Worm (Caenorhabditis elegans): Measurements from ENCODE around the gene F45H10.5.

- TF ChIP-seq elt-3 (tag; optimal IDR thresholded peaks at IDR 0.05), result no peak
- TF ChIP-seq cnd-1 (tag; optimal IDR thresholded peaks at IDR 0.05), result no peak
- no peak for TF ChIP-seq bed-3 (GFP tag; optimal IDR thresholded peaks at IDR 0.05)
- TF ChIP-seq unc-62 (GFP tag; optimal IDR thresholded peaks at IDR 0.05), result no peak
- no peak for TF ChIP-seq ces-1 (GFP tag; optimal IDR thresholded peaks at IDR 0.05)
- no peak for TF ChIP-seq zip-8 (tag; optimal IDR thresholded peaks at IDR 0.05)
- no peak for TF ChIP-seq elt-1 (tag; optimal IDR thresholded peaks at IDR 0.05; ENCODE audit: borderline replicate concordance, insufficient read depth)
- TF ChIP-seq blmp-1 (tag; optimal IDR thresholded peaks at IDR 0.05), result no peak
- TF ChIP-seq pha-4 (tag; optimal IDR thresholded peaks at IDR 0.05), result no peak
These were observed 15.9 kb downstream of the F45H10.5 start, which contains the start of gene sre-45 for ce11 chrII:13517600-13517999.
